Fruit fly (Drosophila melanogaster) ovary, adult (tissue): Measurements from ENCODE around the gene mRpS18A.

Source experiments
- CG17801 ChIP-seq: fragments of 200-800 bp; optimal IDR thresholded peaks from 2 replicates; lab custom pipeline; 2019; ENCODE audit warnings: missing biosample characterization, mild to moderate bottlenecking, missing genetic modification characterization, moderate library complexity; ENCODE audit not compliant: partially characterized antibody

Gene mRpS18A

dm6 chr3R:8562484-8562886 lies at the start of gene mRpS18A, which contains the start of gene CG31460:
mRpS18A (minus strand) TSS chr3R:8562593.
CG31460 (plus strand) TSS chr3R:8562673.
- no peak for TF ChIP-seq CG17801 (GFP tag; lab: Kevin White, UChicago)

dm6 chr3R:8596161-8596560 lies 33.8 kb upstream of the mRpS18A start:
- TF ChIP-seq CG17801 (GFP tag; lab: Kevin White, UChicago), result no peak

- no peak for TF ChIP-seq CG17801 (GFP tag; lab: Kevin White, UChicago)
These were observed 25.5 kb upstream of the mRpS18A start for dm6 chr3R:8587859-8588258.

dm6 chr3R:8577409-8578255 lies 15.2 kb upstream of the mRpS18A start, which contains the start of gene 5-HT2B:
5-HT2B (plus strand) TSS chr3R:8578205.
- TF ChIP-seq CG17801 (GFP tag; lab: Kevin White, UChicago), result no peak

- peak; percentile 17 for TF ChIP-seq CG17801 (GFP tag; lab: Kevin White, UChicago)
These were observed 1.4 kb upstream of the mRpS18A start, which contains the start of gene Cenp-C for dm6 chr3R:8563774-8564173. Cenp-C (plus strand) TSS chr3R:8564105.

- no peak for TF ChIP-seq CG17801 (GFP tag; lab: Kevin White, UChicago)
These were observed 871 bp downstream of the mRpS18A start, which contains the start of gene pch2 for dm6 chr3R:8561522-8561921. pch2 (minus strand) TSS chr3R:8561764.

- no peak for TF ChIP-seq CG17801 (GFP tag; lab: Kevin White, UChicago)
These were observed 10.1 kb downstream of the mRpS18A start, which contains the start of gene Or85d for dm6 chr3R:8552308-8552707. Or85d (plus strand) TSS chr3R:8552608.

dm6 chr3R:8545915-8546314 lies 16.5 kb downstream of the mRpS18A start:
- no peak for TF ChIP-seq CG17801 (GFP tag; lab: Kevin White, UChicago)

- TF ChIP-seq CG17801 (GFP tag; lab: Kevin White, UChicago), result no peak
These were observed 33.5 kb downstream of the mRpS18A start, which contains the start of gene CG11741 for dm6 chr3R:8528862-8529261. CG11741 (minus strand) TSS chr3R:8528877.

dm6 chr3R:8524277-8524676 lies 38.1 kb downstream of the mRpS18A start:
- TF ChIP-seq CG17801 (GFP tag; lab: Kevin White, UChicago), result no peak

dm6 chr3R:8523668-8524067 lies 38.7 kb downstream of the mRpS18A start, which contains the start of gene CG31259:
CG31259 (plus strand) TSS chr3R:8523944.
- no peak for TF ChIP-seq CG17801 (GFP tag; lab: Kevin White, UChicago)

- no peak for TF ChIP-seq CG17801 (GFP tag; lab: Kevin White, UChicago)
These were observed 40.9 kb downstream of the mRpS18A start, which contains the start of gene CG31454 for dm6 chr3R:8521499-8521898. CG31454 (plus strand) TSS chr3R:8521658.

- TF ChIP-seq CG17801 (GFP tag; lab: Kevin White, UChicago), result no peak
These were observed 41.6 kb downstream of the mRpS18A start for dm6 chr3R:8520809-8521208.

- TF ChIP-seq CG17801 (GFP tag; lab: Kevin White, UChicago), result no peak
These were observed 43.2 kb downstream of the mRpS18A start for dm6 chr3R:8519157-8519556.

- TF ChIP-seq CG17801 (GFP tag; lab: Kevin White, UChicago), result no peak
These were observed 43.7 kb downstream of the mRpS18A start for dm6 chr3R:8518565-8519154.
